Fruit fly (Drosophila melanogaster): ENCODE measurements around the gene Gorab.

Gene Gorab

dm6 chr3L:17461369-17462012 is 32.9 kb upstream of the Gorab start:
- TF ChIP-seq HLH106 (tag; optimal IDR thresholded peaks at IDR 0.05) (no peak), pan (optimal IDR thresholded peaks at IDR 0.05) (no peak), CG9705 (GFP tag; optimal IDR thresholded peaks at IDR 0.05) (no peak), sage (GFP tag; optimal IDR thresholded peaks at IDR 0.05) (no peak), Dfd (GFP tag; optimal IDR thresholded peaks at IDR 0.05) (no peak), CG32264 (GFP tag; optimal IDR thresholded peaks at IDR 0.05) (no peak), dmrt93B (GFP tag; optimal IDR thresholded peaks at IDR 0.05) (no peak), N (GFP tag; optimal IDR thresholded peaks at IDR 0.05) (no peak), Vsx2 (GFP tag; optimal IDR thresholded peaks at IDR 0.05; ENCODE audit: partially characterized antibody) (no peak), CrebA (GFP tag; optimal IDR thresholded peaks at IDR 0.05; ENCODE audit: borderline replicate concordance) (no peak), foxo (GFP tag; optimal IDR thresholded peaks at IDR 0.05) (no peak), Hr78 (GFP tag; optimal IDR thresholded peaks at IDR 0.05) (no peak), tai (GFP tag; optimal IDR thresholded peaks at IDR 0.05) (no peak), brk (GFP tag; optimal IDR thresholded peaks at IDR 0.05) (no peak), Jra (GFP tag; optimal IDR thresholded peaks at IDR 0.05) (no peak)

- TF ChIP-seq Jra (GFP tag; optimal IDR thresholded peaks at IDR 0.05): no peak
- no peak for TF ChIP-seq brk (GFP tag; optimal IDR thresholded peaks at IDR 0.05)
- no peak for TF ChIP-seq h (GFP tag; optimal IDR thresholded peaks at IDR 0.05)
- no peak for TF ChIP-seq psq (GFP tag; optimal IDR thresholded peaks at IDR 0.05)
- TF ChIP-seq OdsH (GFP tag; optimal IDR thresholded peaks at IDR 0.05): no peak
- TF ChIP-seq rgr (GFP tag; optimal IDR thresholded peaks at IDR 0.05): no peak
- TF ChIP-seq sage (GFP tag; optimal IDR thresholded peaks at IDR 0.05): no peak
- TF ChIP-seq CG9705 (GFP tag; optimal IDR thresholded peaks at IDR 0.05): no peak
- no peak for TF ChIP-seq usp (GFP tag; optimal IDR thresholded peaks at IDR 0.05)
- no peak for TF ChIP-seq lola (GFP tag; optimal IDR thresholded peaks at IDR 0.05)
- TF ChIP-seq tai (GFP tag; optimal IDR thresholded peaks at IDR 0.05): no peak
- TF ChIP-seq Myc (optimal IDR thresholded peaks at IDR 0.05): no peak
- TF ChIP-seq Hr78 (GFP tag; optimal IDR thresholded peaks at IDR 0.05): no peak
- TF ChIP-seq HLH106 (tag; optimal IDR thresholded peaks at IDR 0.05): no peak
- TF ChIP-seq Vsx2 (GFP tag; optimal IDR thresholded peaks at IDR 0.05; ENCODE audit: partially characterized antibody): no peak
- TF ChIP-seq N (GFP tag; optimal IDR thresholded peaks at IDR 0.05): no peak
- TF ChIP-seq woc (GFP tag; optimal IDR thresholded peaks at IDR 0.05): no peak
- TF ChIP-seq dmrt93B (GFP tag; optimal IDR thresholded peaks at IDR 0.05): no peak
- TF ChIP-seq Mio (GFP tag; optimal IDR thresholded peaks at IDR 0.05): no peak
- no peak for TF ChIP-seq jim (GFP tag; optimal IDR thresholded peaks at IDR 0.05)
Measured at dm6 chr3L:17458856-17459518, 30.4 kb upstream of the Gorab start.

dm6 chr3L:17457695-17458242 is 29.1 kb upstream of the Gorab start:
- TF ChIP-seq Mio (GFP tag; optimal IDR thresholded peaks at IDR 0.05) (no peak), Dfd (GFP tag; optimal IDR thresholded peaks at IDR 0.05) (no peak), HLH106 (tag; optimal IDR thresholded peaks at IDR 0.05) (no peak), Myc (optimal IDR thresholded peaks at IDR 0.05) (no peak), Dif (GFP tag; optimal IDR thresholded peaks at IDR 0.05; ENCODE audit: partially characterized antibody) (no peak), sage (GFP tag; optimal IDR thresholded peaks at IDR 0.05) (no peak), rgr (GFP tag; optimal IDR thresholded peaks at IDR 0.05) (no peak)

- TF ChIP-seq foxo (GFP tag; optimal IDR thresholded peaks at IDR 0.05) (no peak), lola (GFP tag; optimal IDR thresholded peaks at IDR 0.05) (no peak), N (GFP tag; optimal IDR thresholded peaks at IDR 0.05) (no peak), Dif (GFP tag; optimal IDR thresholded peaks at IDR 0.05; ENCODE audit: partially characterized antibody) (no peak), Myc (optimal IDR thresholded peaks at IDR 0.05) (no peak), CG32264 (GFP tag; optimal IDR thresholded peaks at IDR 0.05) (no peak), brk (GFP tag; optimal IDR thresholded peaks at IDR 0.05) (no peak), sage (GFP tag; optimal IDR thresholded peaks at IDR 0.05) (no peak), Rel (GFP tag; optimal IDR thresholded peaks at IDR 0.05) (no peak), Rel (tag; optimal IDR thresholded peaks at IDR 0.05) (no peak), Vsx2 (GFP tag; optimal IDR thresholded peaks at IDR 0.05; ENCODE audit: partially characterized antibody) (no peak), dsf (GFP tag; optimal IDR thresholded peaks at IDR 0.05; ENCODE audit: borderline replicate concordance) (no peak), tai (GFP tag; optimal IDR thresholded peaks at IDR 0.05) (no peak), jim (GFP tag; optimal IDR thresholded peaks at IDR 0.05) (no peak), pan (optimal IDR thresholded peaks at IDR 0.05) (no peak), woc (GFP tag; optimal IDR thresholded peaks at IDR 0.05) (no peak), Hnf4 (GFP tag; optimal IDR thresholded peaks at IDR 0.05) (no peak), dl (GFP tag; optimal IDR thresholded peaks at IDR 0.05; ENCODE audit: insufficient read depth in 1 of 2, partially characterized antibody in 2 of 2) (no peak)
Measured at dm6 chr3L:17447881-17448280, 19.2 kb upstream of the Gorab start.

All from whole organism, wandering third instar larva.